Fruit fly (Drosophila melanogaster) whole organism, adult: Measurements from ENCODE around the gene CG11353.

Experiments
- ovo ChIP-seq: fragments of 200-800 bp; sonication (Bioruptor generic); optimal IDR thresholded peaks from 2 replicates; lab custom pipeline; 2016; ENCODE audit warnings: missing biosample characterization, missing genetic modification characterization
- pad ChIP-seq: fragments of 200-800 bp; sonication (Bioruptor generic); optimal IDR thresholded peaks from 3 replicates; lab custom pipeline; 2017; ENCODE audit warnings: missing biosample characterization, missing genetic modification characterization, mild to moderate bottlenecking, moderate library complexity, missing genetic modification reagents
- tj ChIP-seq: fragments of 200-800 bp; sonication (Bioruptor generic); optimal IDR thresholded peaks from 3 replicates; lab custom pipeline; 2017; ENCODE audit warnings: missing biosample characterization, mild to moderate bottlenecking, missing genetic modification characterization, moderate library complexity
- toe ChIP-seq: fragments of 200-800 bp; sonication (Bioruptor generic); optimal IDR thresholded peaks from 2 replicates; lab custom pipeline; 2016; ENCODE audit warnings: missing biosample characterization, missing genetic modification characterization

DNA sequence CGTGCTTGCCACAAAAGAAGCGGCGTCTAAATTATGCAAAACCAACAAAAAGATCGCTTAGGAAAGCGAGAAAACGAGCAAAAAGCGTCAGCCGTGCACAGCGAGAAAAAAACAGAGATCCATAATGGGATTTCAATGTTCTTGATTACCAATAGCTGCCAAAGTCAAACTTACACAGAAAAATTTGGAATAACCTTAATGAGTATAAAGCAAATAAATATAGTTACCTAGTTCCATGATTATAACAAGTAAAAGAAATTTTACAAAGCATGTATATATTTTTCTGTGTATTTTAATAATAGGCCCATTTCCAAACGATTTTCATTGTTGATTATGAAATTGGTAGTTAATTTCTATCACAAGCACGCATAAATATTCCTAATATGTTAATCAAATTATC is 971 bp downstream of the CG11353 start:
- TF ChIP-seq tj (GFP tag; lab: Kevin White, UChicago) (no peak), toe (no peak), ovo (no peak), pad (GFP tag; lab: Kevin White, UChicago) (no peak)
